Worm (Caenorhabditis elegans): Measurements from ENCODE around the gene D2062.13.
A peak's percentile ranks its signal among the peaks of the same experiment; 100 is the strongest.
"Not testable (repeated sequence)": the region's sequence is repeated elsewhere in the genome, so short reads cannot be mapped to it uniquely, and the experiment has no call there.

D2062.13 gene

DNA sequence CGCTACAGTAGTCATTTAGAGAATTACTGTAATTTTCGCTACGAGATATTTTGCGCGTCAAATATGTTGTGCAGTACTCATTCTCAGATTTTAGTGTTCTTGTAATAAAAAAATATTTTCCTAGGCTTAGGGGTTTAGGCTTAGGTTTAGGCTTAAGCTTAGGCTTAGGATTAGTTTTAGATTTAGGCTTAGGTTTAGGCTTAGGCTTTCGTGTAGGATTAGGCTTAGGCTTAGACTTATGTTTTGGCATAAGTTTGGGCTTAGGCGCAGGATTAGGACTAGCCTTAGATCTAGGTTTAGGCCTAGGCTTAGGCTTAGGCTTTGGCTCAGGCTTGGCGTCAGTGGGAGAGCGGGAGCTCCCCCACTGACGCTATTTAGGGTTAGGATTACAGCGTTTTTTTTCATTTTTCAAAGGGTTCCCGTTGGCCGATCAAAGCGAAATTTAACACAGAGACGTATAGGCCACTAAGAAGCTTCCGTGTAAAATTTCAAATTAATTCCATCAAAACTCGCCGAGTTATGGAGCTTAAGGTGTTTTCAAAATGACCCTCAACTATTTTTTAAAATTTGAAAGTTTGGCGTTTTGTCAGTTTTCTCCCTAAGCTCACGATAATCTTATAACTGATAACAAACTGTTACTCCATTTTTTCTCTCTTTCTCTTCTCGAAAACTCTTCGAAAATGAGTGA, 27.2 kb downstream of the D2062.13 start, which contains the start of gene F22E5.8:
Gene F22E5.8, plus strand, starts transcription at position 638 of the 688 bp plus-strand sequence.
- TF ChIP-seq mml-1, snpc-4, ceh-28 (tag; optimal IDR thresholded peaks at IDR 0.05): not testable (repeated sequence)

DNA sequence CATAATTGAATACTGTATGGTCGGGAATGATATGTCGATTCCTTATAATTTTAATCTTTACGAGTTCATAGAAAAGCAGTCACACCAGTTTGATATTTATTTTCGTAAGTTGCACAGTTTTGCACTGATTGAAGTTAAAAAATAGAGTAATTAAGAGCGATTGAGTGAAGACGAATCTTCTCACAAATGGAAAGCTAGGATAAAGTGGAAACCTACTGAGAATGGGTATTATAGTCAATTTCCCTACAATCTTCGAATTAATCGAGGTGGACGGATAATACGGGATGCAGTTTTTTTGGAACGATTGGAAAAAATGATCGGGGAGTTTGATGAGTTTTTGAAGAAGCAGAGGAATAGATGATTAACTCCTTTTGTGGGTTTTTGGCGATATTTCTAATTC, 28.6 kb downstream of the D2062.13 start, which contains the start of gene F22E5.23:
Gene F22E5.23, plus strand, starts transcription at position 301 of the 400 bp plus-strand sequence.
- no peak for TF ChIP-seq eor-1 (tag; optimal IDR thresholded peaks at IDR 0.05)
- no peak for TF ChIP-seq ztf-11 (tag; optimal IDR thresholded peaks at IDR 0.05)
- TF ChIP-seq elt-3 (tag; optimal IDR thresholded peaks at IDR 0.05) = no peak
- TF ChIP-seq ama-1 (optimal IDR thresholded peaks at IDR 0.05) = no peak
- no peak for TF ChIP-seq nhr-25 (tag; optimal IDR thresholded peaks at IDR 0.05)
- TF ChIP-seq daf-12 (tag; optimal IDR thresholded peaks at IDR 0.05) = no peak
- no peak for TF ChIP-seq mdl-1 (tag; optimal IDR thresholded peaks at IDR 0.05)
- no peak for TF ChIP-seq ceh-82 (tag; optimal IDR thresholded peaks at IDR 0.05)
- no peak for TF ChIP-seq pha-4 (tag; optimal IDR thresholded peaks at IDR 0.05)
- no peak for TF ChIP-seq skn-1 (tag; optimal IDR thresholded peaks at IDR 0.05)
- no peak for TF ChIP-seq ztf-4 (tag; optimal IDR thresholded peaks at IDR 0.05)
- TF ChIP-seq snpc-4 (tag; optimal IDR thresholded peaks at IDR 0.05) = no peak
- no peak for TF ChIP-seq ceh-28 (tag; optimal IDR thresholded peaks at IDR 0.05)
- TF ChIP-seq egl-5 (tag; optimal IDR thresholded peaks at IDR 0.05) = no peak
- no peak for TF ChIP-seq elt-1 (tag; optimal IDR thresholded peaks at IDR 0.05)
- no peak for TF ChIP-seq fkh-2 (tag; optimal IDR thresholded peaks at IDR 0.05)
- no peak for TF ChIP-seq tbx-2 (tag; optimal IDR thresholded peaks at IDR 0.05)
- no peak for TF ChIP-seq lsy-12 (tag; optimal IDR thresholded peaks at IDR 0.05)
- TF ChIP-seq nhr-11 (tag; optimal IDR thresholded peaks at IDR 0.05) = no peak
- TF ChIP-seq sea-2 (GFP tag; optimal IDR thresholded peaks at IDR 0.05) = no peak

DNA sequence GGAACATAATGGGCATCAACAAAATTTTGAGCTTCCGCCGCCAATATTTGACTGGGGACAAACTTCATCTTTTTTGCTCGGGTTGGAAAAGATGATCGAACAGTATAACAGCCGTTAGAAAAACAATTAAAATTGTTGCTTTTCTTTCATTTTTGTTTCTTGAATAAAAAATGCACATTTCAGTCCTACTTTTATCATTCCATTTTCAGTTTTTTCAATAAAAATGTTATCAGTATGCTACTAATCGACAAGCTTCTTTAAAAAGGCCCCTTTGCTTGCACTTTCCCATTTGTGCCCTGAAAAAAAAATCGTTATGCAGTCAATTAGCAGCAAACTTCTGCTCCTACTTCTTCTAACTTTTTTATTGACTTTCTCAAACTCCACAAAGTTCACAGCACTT, 29.4 kb downstream of the D2062.13 start, which contains the start of gene F22E5.7:
Gene F22E5.7, plus strand, starts transcription at position 301 of the 400 bp plus-strand sequence.
- no peak for TF ChIP-seq fkh-10 (GFP tag; optimal IDR thresholded peaks at IDR 0.05)

- TF ChIP-seq nhr-77 (tag; optimal IDR thresholded peaks at IDR 0.05) = no peak
- no peak for TF ChIP-seq ZK546.5 (tag; optimal IDR thresholded peaks at IDR 0.05)
Observed at ce11 chrII:2644498-2644897, 32.1 kb downstream of the D2062.13 start, which contains the start of gene F22E5.11. Gene F22E5.11, minus strand, starts transcription at chrII:2644598.

DNA sequence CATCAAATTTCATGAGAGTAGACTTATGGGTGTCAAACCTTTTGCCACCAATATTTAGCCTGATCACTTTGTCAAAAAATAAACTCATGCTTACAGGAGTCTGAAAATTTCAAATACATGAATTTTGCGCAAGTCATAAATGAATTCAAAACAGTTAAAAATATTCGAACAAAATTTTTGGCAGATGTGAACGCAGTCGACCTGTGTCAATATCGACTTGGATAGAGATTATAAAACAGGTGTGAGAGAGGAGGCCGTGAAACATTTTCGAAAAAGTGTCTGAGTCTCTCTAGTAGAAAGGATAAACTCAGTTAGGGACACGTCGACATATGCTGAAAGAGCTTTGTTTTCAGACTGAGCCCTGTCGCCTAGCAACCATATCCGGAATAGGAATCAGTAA, 34.4 kb downstream of the D2062.13 start, which contains the start of gene F22E5.12:
Gene F22E5.12, minus strand, starts transcription at position 101 of the 400 bp plus-strand sequence.
- TF ChIP-seq snpc-4, mdl-1, lin-39 (tag; optimal IDR thresholded peaks at IDR 0.05): not testable (repeated sequence)

- no peak for TF ChIP-seq jun-1 (tag; optimal IDR thresholded peaks at IDR 0.05)
- TF ChIP-seq elt-2 (tag; optimal IDR thresholded peaks at IDR 0.05) = no peak
- TF ChIP-seq elt-3 (tag; optimal IDR thresholded peaks at IDR 0.05) = no peak
- no peak for TF ChIP-seq pqm-1 (tag; optimal IDR thresholded peaks at IDR 0.05)
- no peak for TF ChIP-seq nhr-67 (tag; optimal IDR thresholded peaks at IDR 0.05)
- TF ChIP-seq fos-1 (tag; optimal IDR thresholded peaks at IDR 0.05) = no peak
- TF ChIP-seq fkh-2 (tag; optimal IDR thresholded peaks at IDR 0.05) = no peak
- TF ChIP-seq ceh-16 (tag; optimal IDR thresholded peaks at IDR 0.05) = no peak
- TF ChIP-seq snpc-4 (tag; optimal IDR thresholded peaks at IDR 0.05) = peak; percentile 7
- TF ChIP-seq R02D3.7 (tag; optimal IDR thresholded peaks at IDR 0.05) = no peak
- no peak for TF ChIP-seq unc-62 (GFP tag; optimal IDR thresholded peaks at IDR 0.05)
- no peak for TF ChIP-seq lin-15B (tag; optimal IDR thresholded peaks at IDR 0.05)
- TF ChIP-seq mml-1 (tag; optimal IDR thresholded peaks at IDR 0.05) = no peak
- TF ChIP-seq pha-4 (tag; optimal IDR thresholded peaks at IDR 0.05) = peak; percentile 43
- TF ChIP-seq unc-39 (tag; optimal IDR thresholded peaks at IDR 0.05) = no peak
- TF ChIP-seq hmg-11 (tag; optimal IDR thresholded peaks at IDR 0.05) = peak; percentile 34
- no peak for TF ChIP-seq nhr-28 (tag; optimal IDR thresholded peaks at IDR 0.05)
- no peak for TF ChIP-seq sea-2 (GFP tag; optimal IDR thresholded peaks at IDR 0.05)
- peak; percentile 51 for TF ChIP-seq nfya-1 (tag; optimal IDR thresholded peaks at IDR 0.05; ENCODE audit: insufficient read depth)
- no peak for TF ChIP-seq nhr-77 (tag; optimal IDR thresholded peaks at IDR 0.05)
- TF ChIP-seq daf-12 (tag; optimal IDR thresholded peaks at IDR 0.05) = no peak
Observed at ce11 chrII:2649015-2649414, 36.6 kb downstream of the D2062.13 start.

All from whole organism, L3 larva.